Worm (Caenorhabditis elegans) whole organism, young adult: ENCODE results near the gene R13D11.10.

Experiments
- B0019.2 ChIP-seq: fragments of 200-800 bp; sonication (Bioruptor generic); conservative IDR thresholded peaks from 2 replicates; pipeline ENCODE4 v1.3.6; 2022; ENCODE audit warnings: missing genetic modification reagents, missing genetic modification characterization, missing compliant biosample characterization
- B0035.1 ChIP-seq: sonication (generic microtip); optimal IDR thresholded peaks from 2 replicates; lab custom pipeline; 2016; ENCODE audit warnings: missing genetic modification characterization, mild to moderate bottlenecking, missing compliant biosample characterization, missing genotype, missing genetic modification reagents
- B0261.1 ChIP-seq: sonication (generic microtip); optimal IDR thresholded peaks from 2 replicates; lab custom pipeline; 2016; ENCODE audit warnings: mild to moderate bottlenecking, missing genetic modification characterization, moderate library complexity, missing compliant biosample characterization
- B0336.3 ChIP-seq: fragments of 200-800 bp; sonication (Bioruptor generic); IDR thresholded peaks from 2 replicates; pipeline ENCODE4 v1.3.6; 2022; ENCODE audit warnings: missing genetic modification characterization, missing compliant biosample characterization
- C06A6.2 ChIP-seq: fragments of 200-800 bp; sonication (Bioruptor generic); conservative IDR thresholded peaks from 2 replicates; pipeline ENCODE4 v1.3.6; 2022; ENCODE audit warnings: missing genetic modification characterization, missing compliant biosample characterization
- F23B12.7 ChIP-seq: sonication (generic microtip); optimal IDR thresholded peaks from 2 replicates; lab custom pipeline; 2017; ENCODE audit warnings: missing genetic modification characterization, mild to moderate bottlenecking, missing compliant biosample characterization, antibody characterized with exemption, moderate library complexity; ENCODE audit not compliant: insufficient read depth
- F33H1.4 ChIP-seq: fragments of 200-800 bp; sonication (Bioruptor generic); IDR thresholded peaks from 2 replicates; pipeline ENCODE4 v1.3.6; 2022; ENCODE audit warnings: missing genetic modification reagents, missing genetic modification characterization, missing compliant biosample characterization
- F39B2.1 ChIP-seq: fragments of 200-800 bp; sonication (Bioruptor generic); IDR thresholded peaks from 2 replicates; pipeline ENCODE4 v1.3.6; 2022; ENCODE audit warnings: missing genetic modification reagents, missing genetic modification characterization, missing compliant biosample characterization
- F55B11.4 ChIP-seq: sonication (generic microtip); optimal IDR thresholded peaks from 2 replicates; lab custom pipeline; 2016; ENCODE audit warnings: missing compliant biosample characterization, missing genetic modification characterization, borderline replicate concordance; ENCODE audit not compliant: insufficient read depth
- T07F8.4 ChIP-seq: sonication (generic microtip); optimal IDR thresholded peaks from 2 replicates; lab custom pipeline; 2016; ENCODE audit warnings: mild to moderate bottlenecking, missing genetic modification characterization, moderate library complexity, missing compliant biosample characterization
- Y53F4B.3 ChIP-seq: fragments of 200-800 bp; sonication (Bioruptor generic); IDR thresholded peaks from 2 replicates; pipeline ENCODE4 v1.3.6; 2022; ENCODE audit warnings: missing genetic modification reagents, missing genetic modification characterization, missing compliant biosample characterization
- Y53G8AR.9 ChIP-seq: fragments of 200-800 bp; sonication (Bioruptor generic); conservative IDR thresholded peaks from 2 replicates; pipeline ENCODE4 v1.3.6; 2022; ENCODE audit warnings: missing genetic modification reagents, missing genetic modification characterization, missing compliant biosample characterization
- Y79H2A.3 ChIP-seq: fragments of 200-800 bp; sonication (Bioruptor generic); conservative IDR thresholded peaks from 2 replicates; pipeline ENCODE4 v1.3.6; 2022; ENCODE audit warnings: missing genetic modification reagents, missing genetic modification characterization, missing compliant biosample characterization
- akir-1 ChIP-seq: fragments of 200-800 bp; sonication (Bioruptor generic); optimal IDR thresholded peaks from 2 replicates; lab custom pipeline; 2018; ENCODE audit warnings: mild to moderate bottlenecking, missing genetic modification characterization, moderate library complexity, missing compliant biosample characterization
- aptf-3 ChIP-seq: fragments of 200-800 bp; sonication (Bioruptor generic); IDR thresholded peaks from 2 replicates; pipeline ENCODE4 v1.3.6; 2022; ENCODE audit warnings: missing genetic modification characterization, missing compliant biosample characterization
- atf-7 ChIP-seq: sonication (generic microtip); optimal IDR thresholded peaks from 2 replicates; lab custom pipeline; 2017; ENCODE audit warnings: mild to moderate bottlenecking, missing genetic modification characterization, missing compliant biosample characterization
- athp-1 ChIP-seq: sonication (generic microtip); optimal IDR thresholded peaks from 2 replicates; lab custom pipeline; 2017; ENCODE audit warnings: mild to moderate bottlenecking, missing genetic modification characterization, missing compliant biosample characterization
- attf-6 ChIP-seq: fragments of 200-800 bp; sonication (Bioruptor generic); IDR thresholded peaks from 2 replicates; pipeline ENCODE4 v1.3.6; 2022; ENCODE audit warnings: missing genetic modification reagents, missing genetic modification characterization, missing compliant biosample characterization
- bed-2 ChIP-seq: fragments of 200-800 bp; sonication (Bioruptor generic); IDR thresholded peaks from 2 replicates; pipeline ENCODE4 v1.3.6; 2022; ENCODE audit warnings: missing genetic modification reagents, missing genetic modification characterization, missing compliant biosample characterization
- cebp-1 ChIP-seq, 2 experiments: fragments of 200-800 bp in 1 of 2; sonication (Bioruptor generic) in 1 of 2; sonication (generic microtip) in 1 of 2; IDR thresholded peaks in 1 of 2; optimal IDR thresholded peaks in 1 of 2; 2 replicates each; pipeline versions ENCODE4 v1.3.6 to Lab custom; 2017 to 2022; ENCODE audit warnings: missing compliant biosample characterization in 2 of 2, missing genetic modification characterization in 2 of 2, mild to moderate bottlenecking in 1 of 2, missing genetic modification reagents in 1 of 2, moderate library complexity in 1 of 2
- ceh-40 ChIP-seq: fragments of 200-800 bp; sonication (Bioruptor generic); IDR thresholded peaks from 2 replicates; pipeline ENCODE4 v1.3.6; 2022; ENCODE audit warnings: missing genetic modification characterization, missing compliant biosample characterization
- chd-7 ChIP-seq: sonication (generic microtip); optimal IDR thresholded peaks from 2 replicates; lab custom pipeline; 2016; ENCODE audit warnings: mild to moderate bottlenecking, missing genetic modification characterization, moderate library complexity, missing compliant biosample characterization
- dox-1 ChIP-seq: fragments of 200-800 bp; sonication (Bioruptor generic); IDR thresholded peaks from 2 replicates; pipeline ENCODE4 v1.3.6; 2022; ENCODE audit warnings: missing genetic modification reagents, missing genetic modification characterization, missing compliant biosample characterization
- dpff-1 ChIP-seq: sonication (generic microtip); optimal IDR thresholded peaks from 2 replicates; lab custom pipeline; 2017; ENCODE audit warnings: mild to moderate bottlenecking, missing genetic modification characterization, missing compliant biosample characterization
- egrh-3 ChIP-seq: fragments of 200-800 bp; sonication (Bioruptor generic); IDR thresholded peaks from 2 replicates; pipeline ENCODE4 v1.3.6; 2022; ENCODE audit warnings: missing genetic modification reagents, missing genetic modification characterization, missing compliant biosample characterization
- hlh-26 ChIP-seq: fragments of 200-800 bp; sonication (Bioruptor generic); conservative IDR thresholded peaks from 2 replicates; pipeline ENCODE4 v1.3.6; 2022; ENCODE audit warnings: missing genetic modification reagents, missing genetic modification characterization, missing compliant biosample characterization
- hrde-1 ChIP-seq: sonication (generic microtip); optimal IDR thresholded peaks from 2 replicates; lab custom pipeline; 2016; ENCODE audit warnings: missing genetic modification characterization, mild to moderate bottlenecking, missing compliant biosample characterization, moderate library complexity, missing genotype, missing genetic modification reagents, borderline replicate concordance
- let-607 ChIP-seq, 2 experiments: fragments of 200-800 bp in 1 of 2; sonication (Bioruptor generic) in 1 of 2; sonication (generic microtip) in 1 of 2; optimal IDR thresholded peaks; 2 replicates each; lab custom pipeline; 2016 to 2018; ENCODE audit warnings: mild to moderate bottlenecking in 2 of 2, missing compliant biosample characterization in 2 of 2, missing genetic modification characterization in 2 of 2, moderate library complexity in 2 of 2, missing genotype in 1 of 2
- lin-35 ChIP-seq, 3 experiments: fragments of 150-350 bp in 2 of 3; sonication (generic microtip) in 1 of 3; optimal IDR thresholded peaks; 2 replicates each; lab custom pipeline; 2014 to 2018; ENCODE audit warnings: missing biosample characterization in 3 of 3, missing genetic modification characterization in 3 of 3, missing genetic modification reagents in 3 of 3
- lin-40 ChIP-seq: sonication (generic microtip); optimal IDR thresholded peaks from 2 replicates; lab custom pipeline; 2016; ENCODE audit warnings: missing genetic modification characterization, mild to moderate bottlenecking, missing compliant biosample characterization, missing genotype, missing genetic modification reagents
- lsy-27 ChIP-seq: sonication (generic microtip); optimal IDR thresholded peaks from 2 replicates; lab custom pipeline; 2017; ENCODE audit warnings: missing genetic modification characterization, mild to moderate bottlenecking, missing compliant biosample characterization, antibody characterized with exemption, missing genotype, borderline replicate concordance; ENCODE audit not compliant: insufficient read depth
- madf-10 ChIP-seq: sonication (generic microtip); optimal IDR thresholded peaks from 2 replicates; lab custom pipeline; 2016; ENCODE audit warnings: mild to moderate bottlenecking, missing genetic modification characterization, missing compliant biosample characterization
- madf-8 ChIP-seq: fragments of 200-800 bp; sonication (Bioruptor generic); conservative IDR thresholded peaks from 2 replicates; pipeline ENCODE4 v1.3.6; 2022; ENCODE audit warnings: missing genetic modification reagents, missing genetic modification characterization, missing compliant biosample characterization
- mes-4 ChIP-seq: sonication (generic microtip); optimal IDR thresholded peaks from 2 replicates; lab custom pipeline; 2016; ENCODE audit warnings: missing genotype, missing genetic modification characterization, missing compliant biosample characterization
- nhr-80 ChIP-seq: sonication (generic microtip); optimal IDR thresholded peaks from 2 replicates; lab custom pipeline; 2016; ENCODE audit warnings: missing genetic modification characterization, missing compliant biosample characterization
- pbrm-1 ChIP-seq: fragments of 200-800 bp; sonication (Bioruptor generic); IDR thresholded peaks from 2 replicates; pipeline ENCODE4 v1.3.6; 2022; ENCODE audit warnings: missing genetic modification reagents, missing genetic modification characterization, missing compliant biosample characterization
- rec-8 ChIP-seq, 2 experiments: sonication (generic microtip); optimal IDR thresholded peaks; 2 replicates each; lab custom pipeline; 2016; ENCODE audit warnings: mild to moderate bottlenecking in 2 of 2, missing genetic modification characterization in 2 of 2, missing genetic modification reagents in 2 of 2, missing genotype in 2 of 2, missing biosample characterization in 1 of 2, missing compliant biosample characterization in 1 of 2, moderate library complexity in 1 of 2
- sea-2 ChIP-seq: fragments of 200-800 bp; sonication (Bioruptor generic); IDR thresholded peaks from 2 replicates; pipeline ENCODE4 v1.3.6; 2022; ENCODE audit warnings: missing genetic modification characterization, missing compliant biosample characterization
- snpc-1.1 ChIP-seq: sonication (generic microtip); optimal IDR thresholded peaks from 2 replicates; lab custom pipeline; 2017; ENCODE audit warnings: missing genetic modification characterization, mild to moderate bottlenecking, missing compliant biosample characterization, antibody characterized with exemption, moderate library complexity, missing genotype, missing genetic modification reagents; ENCODE audit not compliant: insufficient read depth
- somi-1 ChIP-seq: fragments of 200-800 bp; sonication (Bioruptor generic); optimal IDR thresholded peaks from 2 replicates; lab custom pipeline; 2018; ENCODE audit warnings: mild to moderate bottlenecking, missing genetic modification characterization, missing compliant biosample characterization
- sptf-2 ChIP-seq: fragments of 200-800 bp; sonication (Bioruptor generic); optimal IDR thresholded peaks from 2 replicates; lab custom pipeline; 2018; ENCODE audit warnings: mild to moderate bottlenecking, missing genetic modification characterization, missing compliant biosample characterization
- tbx-9 ChIP-seq: sonication (generic microtip); optimal IDR thresholded peaks from 2 replicates; lab custom pipeline; 2016; ENCODE audit warnings: borderline replicate concordance, missing genetic modification characterization, inconsistent platforms, missing compliant biosample characterization
- tlf-1 ChIP-seq: fragments of 200-800 bp; sonication (Bioruptor generic); optimal IDR thresholded peaks from 2 replicates; lab custom pipeline; 2018; ENCODE audit warnings: mild to moderate bottlenecking, missing genetic modification characterization, missing compliant biosample characterization
- ztf-18 ChIP-seq: sonication (generic microtip); optimal IDR thresholded peaks from 2 replicates; lab custom pipeline; 2016; ENCODE audit warnings: missing genotype, mild to moderate bottlenecking, missing genetic modification characterization, missing compliant biosample characterization
- ztf-25 ChIP-seq: fragments of 200-800 bp; sonication (Bioruptor generic); IDR thresholded peaks from 2 replicates; pipeline ENCODE4 v1.3.6; 2022; ENCODE audit warnings: missing genetic modification reagents, missing genetic modification characterization, missing compliant biosample characterization
- ztf-28 ChIP-seq: fragments of 200-800 bp; sonication (Bioruptor generic); IDR thresholded peaks from 2 replicates; pipeline ENCODE4 v1.3.6; 2022; ENCODE audit warnings: missing genetic modification reagents, missing genetic modification characterization, missing compliant biosample characterization

The R13D11.10 gene

ce11 chrV:858841-859456 is 45.9 kb upstream of the R13D11.10 start (continued):
- TF ChIP-seq mes-4 (no peak), lin-40 (tag; lab: Kevin White, UChicago) (no peak), aptf-3 (GFP tag; lab: Robert Waterston, UW) (no peak), cebp-1 (GFP tag; IDR thresholded peaks at IDR 0.05; lab: Robert Waterston, UW) (no peak), cebp-1 (tag; optimal IDR thresholded peaks at IDR 0.05; lab: Kevin White, UChicago) (no peak), nhr-80 (no peak), C06A6.2 (GFP tag; lab: Robert Waterston, UW) (no peak), rec-8 (tag; optimal IDR thresholded peaks at IDR 0.05; lab: Kevin White, UChicago) (no peak), dpff-1 (tag; lab: Kevin White, UChicago) (no peak), ztf-25 (no peak), madf-10 (tag; lab: Kevin White, UChicago) (no peak), T07F8.4 (tag; lab: Kevin White, UChicago) (no peak), F23B12.7 (tag; lab: Kevin White, UChicago) (no peak), Y79H2A.3 (GFP tag; lab: Robert Waterston, UW) (no peak), dox-1 (GFP tag; lab: Robert Waterston, UW) (peak; percentile 60), B0035.1 (tag; lab: Kevin White, UChicago) (no peak), egrh-3 (GFP tag; lab: Robert Waterston, UW) (no peak), akir-1 (GFP tag; lab: Kevin White, UChicago) (no peak), pbrm-1 (no peak), ztf-28 (GFP tag; lab: Robert Waterston, UW) (no peak), atf-7 (no peak), Y53F4B.3 (GFP tag; lab: Robert Waterston, UW) (no peak), tbx-9 (tag; lab: Kevin White, UChicago) (no peak), F33H1.4 (0 out of 2 replicates have a peak, but pooled peaks have one; percentile 17), ztf-18 (tag; lab: Kevin White, UChicago) (peak; percentile 11), somi-1 (no peak), ceh-40 (no peak), F39B2.1 (GFP tag; lab: Robert Waterston, UW) (no peak), B0261.1 (tag; lab: Kevin White, UChicago) (peak; percentile 55), tlf-1 (no peak), F55B11.4 (tag; lab: Kevin White, UChicago) (no peak), let-607 (tag; optimal IDR thresholded peaks at IDR 0.05; lab: Kevin White, UChicago) (no peak), sptf-2 (GFP tag; lab: Kevin White, UChicago) (no peak), hlh-26 (GFP tag; lab: Robert Waterston, UW) (no peak), chd-7 (tag; lab: Kevin White, UChicago) (no peak), attf-6 (GFP tag; lab: Robert Waterston, UW) (0 out of 2 replicates have a peak, but pooled peaks have one; percentile 31), bed-2 (GFP tag; lab: Robert Waterston, UW) (no peak)

DNA sequence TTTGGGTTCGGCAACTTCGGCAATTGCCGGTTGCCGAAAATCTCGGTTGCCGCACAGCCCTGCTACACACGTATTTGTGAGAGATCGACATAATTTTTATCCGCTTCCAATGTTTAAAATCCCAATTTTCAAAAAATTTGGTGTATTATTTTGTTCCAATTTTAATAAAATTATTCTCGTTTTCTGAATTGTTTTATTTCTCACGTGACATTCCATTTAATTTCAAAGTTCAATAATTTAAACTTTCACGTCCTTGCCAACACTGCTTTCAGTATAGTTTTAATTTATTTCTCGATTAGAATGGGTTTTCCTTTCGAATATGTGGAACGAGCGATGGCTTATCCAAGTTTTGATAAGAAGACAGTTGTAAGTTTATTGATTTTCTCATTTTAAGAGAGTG is 43.5 kb upstream of the R13D11.10 start, which contains the start of gene K09C6.2:
Gene K09C6.2, plus strand, starts transcription at position 301 of the 400 bp plus-strand sequence.
- no peak for TF ChIP-seq hrde-1 (tag; lab: Kevin White, UChicago)
- no peak for TF ChIP-seq lsy-27
- no peak for TF ChIP-seq B0336.3
- no peak for TF ChIP-seq aptf-3 (GFP tag; lab: Robert Waterston, UW)
- no peak for TF ChIP-seq atf-7
- no peak for TF ChIP-seq Y53G8AR.9 (GFP tag; lab: Robert Waterston, UW)
- TF ChIP-seq ztf-25, result no peak
- no peak for TF ChIP-seq F33H1.4
- no peak for TF ChIP-seq sea-2
- no peak for TF ChIP-seq madf-10 (tag; lab: Kevin White, UChicago)
- no peak for TF ChIP-seq B0019.2 (GFP tag; lab: Robert Waterston, UW)
- no peak for TF ChIP-seq madf-8
- TF ChIP-seq snpc-1.1, result no peak
- TF ChIP-seq let-607 (tag; optimal IDR thresholded peaks at IDR 0.05; lab: Kevin White, UChicago), result no peak
- no peak for TF ChIP-seq athp-1
- TF ChIP-seq lin-35 (GFP tag; optimal IDR thresholded peaks at IDR 0.05; lab: Kevin White, UChicago), result no peak
- no peak for TF ChIP-seq ztf-28 (GFP tag; lab: Robert Waterston, UW)
